Fruit fly (Drosophila melanogaster) whole organism, prepupa: Measurements from ENCODE around the gene FASN1.
A peak's percentile ranks its signal among the peaks of the same experiment; 100 is the strongest.

Experiments
- CG10631 ChIP-seq: fragments of 200-800 bp; sonication (Bioruptor generic); optimal IDR thresholded peaks from 2 replicates; lab custom pipeline; 2016; ENCODE audit warnings: missing biosample characterization, missing genetic modification characterization
- CG15336 ChIP-seq: fragments of 200-800 bp; sonication (Bioruptor generic); IDR thresholded peaks from 2 replicates; pipeline ENCODE4 v1.3.6; 2022; ENCODE audit warnings: missing biosample characterization, missing genetic modification characterization
- CG34406 ChIP-seq: fragments of 200-800 bp; sonication (Bioruptor generic); optimal IDR thresholded peaks from 3 replicates; lab custom pipeline; 2016; ENCODE audit warnings: missing biosample characterization, missing genetic modification characterization
- CG6792 ChIP-seq: fragments of 200-800 bp; sonication (Bioruptor generic); optimal IDR thresholded peaks from 3 replicates; lab custom pipeline; 2016; ENCODE audit warnings: missing biosample characterization, missing genetic modification characterization
- CG6854 ChIP-seq: fragments of 200-800 bp; sonication (Bioruptor generic); optimal IDR thresholded peaks from 2 replicates; lab custom pipeline; 2017; ENCODE audit warnings: missing biosample characterization, mild to moderate bottlenecking, missing genetic modification characterization
- CG8319 ChIP-seq: fragments of 200-800 bp; sonication (Bioruptor generic); optimal IDR thresholded peaks from 3 replicates; lab custom pipeline; 2016; ENCODE audit warnings: missing biosample characterization, missing genetic modification characterization
- CG9139 ChIP-seq: fragments of 200-800 bp; sonication (Bioruptor generic); optimal IDR thresholded peaks from 3 replicates; lab custom pipeline; 2017; ENCODE audit warnings: missing biosample characterization, mild to moderate bottlenecking, missing genetic modification characterization
- Gug ChIP-seq: fragments of 200-800 bp; sonication (Bioruptor generic); IDR thresholded peaks from 2 replicates; pipeline ENCODE4 v1.3.6; 2022; ENCODE audit warnings: missing biosample characterization, missing genetic modification characterization
- OdsH ChIP-seq: fragments of 200-800 bp; sonication (Bioruptor generic); optimal IDR thresholded peaks from 3 replicates; lab custom pipeline; 2016; ENCODE audit warnings: missing biosample characterization, missing genetic modification characterization
- Sox14 ChIP-seq: fragments of 200-800 bp; sonication (Bioruptor generic); optimal IDR thresholded peaks from 3 replicates; lab custom pipeline; 2016; ENCODE audit warnings: missing biosample characterization, missing genetic modification characterization
- cyc ChIP-seq: fragments of 200-800 bp; sonication (Bioruptor generic); optimal IDR thresholded peaks from 3 replicates; lab custom pipeline; 2016; ENCODE audit warnings: missing biosample characterization, missing genetic modification characterization
- fd59A ChIP-seq: fragments of 200-800 bp; sonication (Bioruptor generic); optimal IDR thresholded peaks from 2 replicates; lab custom pipeline; 2017; ENCODE audit warnings: missing biosample characterization, mild to moderate bottlenecking, missing genetic modification characterization, missing genetic modification reagents

- TF ChIP-seq Gug, result no peak
- TF ChIP-seq cyc, result no peak
- TF ChIP-seq CG9139 (GFP tag; lab: Kevin White, UChicago), result no peak
- TF ChIP-seq CG10631, result no peak
- peak; percentile 15 for TF ChIP-seq CG6854
- no peak for TF ChIP-seq CG8319 (GFP tag; lab: Kevin White, UChicago)
- no peak for TF ChIP-seq CG34406 (GFP tag; lab: Kevin White, UChicago)
- TF ChIP-seq OdsH (GFP tag; lab: Kevin White, UChicago), result no peak
- TF ChIP-seq CG15336 (GFP tag; lab: Robert Waterston, UW), result 0 out of 2 replicates have a peak, but pooled peaks have one; percentile 20
- TF ChIP-seq fd59A (GFP tag; lab: Kevin White, UChicago), result no peak
- TF ChIP-seq Sox14 (GFP tag; lab: Kevin White, UChicago), result no peak
- TF ChIP-seq CG6792 (GFP tag; lab: Kevin White, UChicago), result no peak
These were observed at the start of gene FASN1 for dm6 chr2L:3056448-3056790.
